Worm (Caenorhabditis elegans) whole organism, young adult: ENCODE data around the gene fbxa-218.
A peak's percentile ranks its signal among the peaks of the same experiment; 100 is the strongest.

Source experiments
- B0035.1 ChIP-seq: sonication (generic microtip); optimal IDR thresholded peaks from 2 replicates; lab custom pipeline; 2016; ENCODE audit warnings: missing genetic modification characterization, mild to moderate bottlenecking, missing compliant biosample characterization, missing genotype, missing genetic modification reagents
- F10E7.11 ChIP-seq: sonication (generic microtip); optimal IDR thresholded peaks from 2 replicates; lab custom pipeline; 2017; ENCODE audit warnings: mild to moderate bottlenecking, missing genetic modification characterization, moderate library complexity, missing compliant biosample characterization
- F23B12.7 ChIP-seq: sonication (generic microtip); optimal IDR thresholded peaks from 2 replicates; lab custom pipeline; 2017; ENCODE audit warnings: missing genetic modification characterization, mild to moderate bottlenecking, missing compliant biosample characterization, antibody characterized with exemption, moderate library complexity; ENCODE audit not compliant: insufficient read depth
- Y53G8AR.9 ChIP-seq: fragments of 200-800 bp; sonication (Bioruptor generic); conservative IDR thresholded peaks from 2 replicates; pipeline ENCODE4 v1.3.6; 2022; ENCODE audit warnings: missing genetic modification reagents, missing genetic modification characterization, missing compliant biosample characterization
- akir-1 ChIP-seq: fragments of 200-800 bp; sonication (Bioruptor generic); optimal IDR thresholded peaks from 2 replicates; lab custom pipeline; 2018; ENCODE audit warnings: mild to moderate bottlenecking, missing genetic modification characterization, moderate library complexity, missing compliant biosample characterization
- ama-1 ChIP-seq, 3 experiments: fragments of 150-350 bp in 1 of 3; sonication (generic microtip) in 2 of 3; optimal IDR thresholded peaks; 2 replicates each; lab custom pipeline; 2014 to 2018; ENCODE audit warnings: missing biosample characterization in 2 of 3, missing genetic modification characterization in 2 of 3, missing genetic modification reagents in 2 of 3
- aptf-3 ChIP-seq: fragments of 200-800 bp; sonication (Bioruptor generic); IDR thresholded peaks from 2 replicates; pipeline ENCODE4 v1.3.6; 2022; ENCODE audit warnings: missing genetic modification characterization, missing compliant biosample characterization
- attf-6 ChIP-seq: fragments of 200-800 bp; sonication (Bioruptor generic); IDR thresholded peaks from 2 replicates; pipeline ENCODE4 v1.3.6; 2022; ENCODE audit warnings: missing genetic modification reagents, missing genetic modification characterization, missing compliant biosample characterization
- ccch-3 ChIP-seq: fragments of 200-800 bp; sonication (Bioruptor generic); optimal IDR thresholded peaks from 2 replicates; lab custom pipeline; 2018; ENCODE audit warnings: mild to moderate bottlenecking, missing genetic modification characterization, missing compliant biosample characterization
- ceh-40 ChIP-seq: fragments of 200-800 bp; sonication (Bioruptor generic); IDR thresholded peaks from 2 replicates; pipeline ENCODE4 v1.3.6; 2022; ENCODE audit warnings: missing genetic modification characterization, missing compliant biosample characterization
- die-1 ChIP-seq: sonication (generic microtip); optimal IDR thresholded peaks from 2 replicates; lab custom pipeline; 2016; ENCODE audit warnings: missing genotype, mild to moderate bottlenecking, missing genetic modification characterization, missing compliant biosample characterization
- egl-18 ChIP-seq: fragments of 200-800 bp; sonication (Bioruptor generic); IDR thresholded peaks from 2 replicates; pipeline ENCODE4 v1.3.6; 2022; ENCODE audit warnings: missing genetic modification reagents, missing genetic modification characterization, missing compliant biosample characterization
- egl-44 ChIP-seq: fragments of 200-800 bp; sonication (Bioruptor generic); IDR thresholded peaks from 2 replicates; pipeline ENCODE4 v1.3.6; 2022; ENCODE audit warnings: missing genetic modification reagents, missing genetic modification characterization, missing compliant biosample characterization
- egrh-3 ChIP-seq: fragments of 200-800 bp; sonication (Bioruptor generic); IDR thresholded peaks from 2 replicates; pipeline ENCODE4 v1.3.6; 2022; ENCODE audit warnings: missing genetic modification reagents, missing genetic modification characterization, missing compliant biosample characterization
- gei-17 ChIP-seq: fragments of 200-800 bp; sonication (Bioruptor generic); optimal IDR thresholded peaks from 2 replicates; lab custom pipeline; 2018; ENCODE audit warnings: mild to moderate bottlenecking, missing genetic modification characterization, missing compliant biosample characterization
- hmg-1.2 ChIP-seq: fragments of 200-800 bp; sonication (Bioruptor generic); IDR thresholded peaks from 2 replicates; pipeline ENCODE4 v1.3.6; 2022; ENCODE audit warnings: missing genetic modification reagents, missing genetic modification characterization, missing compliant biosample characterization
- lag-1 ChIP-seq: fragments of 200-800 bp; sonication (Bioruptor generic); IDR thresholded peaks from 2 replicates; pipeline ENCODE4 v1.3.6; 2022; ENCODE audit warnings: missing genetic modification reagents, missing genetic modification characterization, missing compliant biosample characterization
- lin-26 ChIP-seq: fragments of 200-800 bp; sonication (Bioruptor generic); IDR thresholded peaks from 2 replicates; pipeline ENCODE4 v1.3.6; 2022; ENCODE audit warnings: missing genetic modification reagents, missing genetic modification characterization, missing compliant biosample characterization
- madf-3 ChIP-seq: fragments of 200-800 bp; sonication (Bioruptor generic); IDR thresholded peaks from 2 replicates; pipeline ENCODE4 v1.3.6; 2022; ENCODE audit warnings: missing genetic modification reagents, missing genetic modification characterization, missing compliant biosample characterization
- madf-6 ChIP-seq: fragments of 200-800 bp; sonication (Bioruptor generic); IDR thresholded peaks from 2 replicates; pipeline ENCODE4 v1.3.6; 2022; ENCODE audit warnings: missing genetic modification reagents, missing genetic modification characterization, missing compliant biosample characterization
- madf-8 ChIP-seq: fragments of 200-800 bp; sonication (Bioruptor generic); conservative IDR thresholded peaks from 2 replicates; pipeline ENCODE4 v1.3.6; 2022; ENCODE audit warnings: missing genetic modification reagents, missing genetic modification characterization, missing compliant biosample characterization
- mes-4 ChIP-seq: sonication (generic microtip); optimal IDR thresholded peaks from 2 replicates; lab custom pipeline; 2016; ENCODE audit warnings: missing genotype, missing genetic modification characterization, missing compliant biosample characterization
- mxl-1 ChIP-seq: sonication (generic microtip); optimal IDR thresholded peaks from 2 replicates; lab custom pipeline; 2016; ENCODE audit warnings: missing genetic modification characterization, missing compliant biosample characterization
- nfya-1 ChIP-seq: sonication (generic microtip); optimal IDR thresholded peaks from 2 replicates; lab custom pipeline; 2017; ENCODE audit warnings: antibody characterized with exemption, missing compliant biosample characterization, missing genetic modification characterization, borderline replicate concordance; ENCODE audit not compliant: insufficient read depth
- nfya-2 ChIP-seq: fragments of 200-800 bp; sonication (Bioruptor generic); IDR thresholded peaks from 2 replicates; pipeline ENCODE4 v1.3.6; 2022; ENCODE audit warnings: missing genetic modification reagents, missing genetic modification characterization, missing compliant biosample characterization
- nhr-80 ChIP-seq: sonication (generic microtip); optimal IDR thresholded peaks from 2 replicates; lab custom pipeline; 2016; ENCODE audit warnings: missing genetic modification characterization, missing compliant biosample characterization
- pha-4 ChIP-seq: fragments of 150-350 bp; sonication (generic microtip); optimal IDR thresholded peaks from 2 replicates; lab custom pipeline; 2014; ENCODE audit warnings: missing biosample characterization, missing genetic modification reagents, missing genetic modification characterization
- snpc-1.1 ChIP-seq: sonication (generic microtip); optimal IDR thresholded peaks from 2 replicates; lab custom pipeline; 2017; ENCODE audit warnings: missing genetic modification characterization, mild to moderate bottlenecking, missing compliant biosample characterization, antibody characterized with exemption, moderate library complexity, missing genotype, missing genetic modification reagents; ENCODE audit not compliant: insufficient read depth
- sptf-2 ChIP-seq: fragments of 200-800 bp; sonication (Bioruptor generic); optimal IDR thresholded peaks from 2 replicates; lab custom pipeline; 2018; ENCODE audit warnings: mild to moderate bottlenecking, missing genetic modification characterization, missing compliant biosample characterization
- zfh-2 ChIP-seq: fragments of 200-800 bp; sonication (Bioruptor generic); conservative IDR thresholded peaks from 2 replicates; pipeline ENCODE4 v1.3.6; 2022; ENCODE audit warnings: missing genetic modification reagents, missing genetic modification characterization, missing compliant biosample characterization
- zim-3 ChIP-seq: sonication (generic microtip); optimal IDR thresholded peaks from 2 replicates; lab custom pipeline; 2017; ENCODE audit warnings: mild to moderate bottlenecking, missing genetic modification characterization, moderate library complexity, missing compliant biosample characterization
- ztf-18 ChIP-seq: sonication (generic microtip); optimal IDR thresholded peaks from 2 replicates; lab custom pipeline; 2016; ENCODE audit warnings: missing genotype, mild to moderate bottlenecking, missing genetic modification characterization, missing compliant biosample characterization
- ztf-25 ChIP-seq: fragments of 200-800 bp; sonication (Bioruptor generic); IDR thresholded peaks from 2 replicates; pipeline ENCODE4 v1.3.6; 2022; ENCODE audit warnings: missing genetic modification reagents, missing genetic modification characterization, missing compliant biosample characterization
- ztf-26 ChIP-seq: sonication (generic microtip); optimal IDR thresholded peaks from 2 replicates; lab custom pipeline; 2017; ENCODE audit warnings: missing genetic modification characterization, missing compliant biosample characterization

Gene fbxa-218

DNA sequence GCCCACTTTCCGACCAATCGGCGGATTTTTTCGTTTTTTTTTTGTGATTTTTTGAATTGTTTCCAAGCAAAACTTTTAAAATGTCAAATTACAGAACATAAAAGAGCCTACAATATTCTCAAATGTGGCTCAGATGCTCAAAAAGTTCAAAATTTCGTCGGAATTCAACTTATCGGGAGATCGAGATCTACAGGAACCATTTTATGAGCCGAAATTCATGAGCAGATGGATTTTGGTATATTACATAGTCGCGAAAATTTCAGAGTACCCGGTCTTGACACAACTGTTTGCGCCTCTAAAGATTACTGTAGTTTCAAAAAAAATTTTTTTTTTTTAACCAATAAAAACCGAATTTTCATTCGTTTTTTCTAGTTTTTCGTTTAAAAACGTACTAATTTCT, 22.7 kb downstream of the fbxa-218 start:
- TF ChIP-seq madf-8 (GFP tag; lab: Robert Waterston, UW) (no peak), hmg-1.2 (GFP tag; lab: Robert Waterston, UW) (no peak), F10E7.11 (no peak), ceh-40 (GFP tag; lab: Robert Waterston, UW) (no peak), lin-26 (GFP tag; lab: Robert Waterston, UW) (no peak), gei-17 (GFP tag; lab: Kevin White, UChicago) (no peak), ztf-25 (no peak), ztf-26 (tag; lab: Kevin White, UChicago) (no peak), ztf-18 (no peak), mxl-1 (tag; lab: Kevin White, UChicago) (no peak), madf-6 (GFP tag; lab: Robert Waterston, UW) (no peak), nfya-1 (tag; lab: Kevin White, UChicago) (no peak), ama-1 (optimal IDR thresholded peaks at IDR 0.05; lab: Kevin White, UChicago) (no peak), ama-1 (GFP tag; optimal IDR thresholded peaks at IDR 0.05; lab: Kevin White, UChicago) (no peak)

- TF ChIP-seq zim-3 (no peak), attf-6 (GFP tag; lab: Robert Waterston, UW) (no peak), madf-3 (GFP tag; lab: Robert Waterston, UW) (no peak), snpc-1.1 (no peak)
- TF ChIP-seq, all 124 proteins: peak for 0
Observed at ce11 chrIII:12466310-12466709, 30.0 kb downstream of the fbxa-218 start, which contains the start of gene pstk-1. Gene pstk-1 (plus strand): TSS chrIII:12466610.

DNA sequence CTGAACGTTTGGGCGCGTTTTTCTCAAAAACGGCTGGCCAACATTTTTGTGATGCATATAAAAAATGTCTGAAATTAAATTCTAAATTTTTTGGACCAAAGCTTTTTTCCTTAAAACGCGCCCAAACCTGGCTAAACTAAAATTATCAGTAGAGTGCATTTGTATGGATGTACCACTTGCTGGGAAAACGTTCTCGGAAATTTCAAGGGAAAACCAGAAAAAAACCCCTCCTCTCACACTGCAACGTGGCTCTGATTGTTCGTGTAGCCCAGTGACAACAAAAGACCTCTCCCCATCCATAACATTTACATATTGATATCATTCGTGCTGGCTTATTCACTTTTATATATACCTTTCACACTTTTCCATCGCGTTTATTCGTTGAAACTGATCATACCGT, 32.6 kb downstream of the fbxa-218 start, which contains the start of gene Y49E10.29:
TSS of gene Y49E10.29 (plus strand) at position 301 of the 400 bp plus-strand sequence.
- TF ChIP-seq ccch-3 (GFP tag; lab: Kevin White, UChicago): no peak
- TF ChIP-seq hmg-1.2 (GFP tag; lab: Robert Waterston, UW): no peak
- no peak for TF ChIP-seq nhr-80 (tag; lab: Kevin White, UChicago)
- no peak for TF ChIP-seq gei-17 (GFP tag; lab: Kevin White, UChicago)
- no peak for TF ChIP-seq mes-4 (tag; lab: Kevin White, UChicago)
- no peak for TF ChIP-seq akir-1
- no peak for TF ChIP-seq aptf-3 (GFP tag; lab: Robert Waterston, UW)
- no peak for TF ChIP-seq ztf-26 (tag; lab: Kevin White, UChicago)
- no peak for TF ChIP-seq egrh-3 (GFP tag; lab: Robert Waterston, UW)
- TF ChIP-seq mxl-1 (tag; lab: Kevin White, UChicago): no peak
- TF ChIP-seq lag-1 (GFP tag; lab: Robert Waterston, UW): no peak
- no peak for TF ChIP-seq Y53G8AR.9 (GFP tag; lab: Robert Waterston, UW)
- TF ChIP-seq egl-44 (GFP tag; lab: Robert Waterston, UW): no peak
- TF ChIP-seq F23B12.7 (tag; lab: Kevin White, UChicago): no peak
- TF ChIP-seq nfya-2 (GFP tag; lab: Robert Waterston, UW): no peak
- no peak for TF ChIP-seq die-1 (tag; lab: Kevin White, UChicago)
- no peak for TF ChIP-seq B0035.1

ce11 chrIII:12469800-12470199, 33.5 kb downstream of the fbxa-218 start:
- no peak for TF ChIP-seq pha-4 (tag; lab: Kevin White, UChicago)
- peak; percentile 69; the same call in 1 of the 2 replicates for TF ChIP-seq egrh-3 (GFP tag; lab: Robert Waterston, UW)
- no peak for TF ChIP-seq ztf-18
- TF ChIP-seq egl-18: no peak
- TF ChIP-seq mes-4 (tag; lab: Kevin White, UChicago): no peak
- no peak for TF ChIP-seq sptf-2 (GFP tag; lab: Kevin White, UChicago)
- no peak for TF ChIP-seq attf-6 (GFP tag; lab: Robert Waterston, UW)
- no peak for TF ChIP-seq hmg-1.2 (GFP tag; lab: Robert Waterston, UW)
- TF ChIP-seq zfh-2: peak; percentile 71
